Fruit fly (Drosophila melanogaster) whole organism, wandering third instar larva: ENCODE measurements around the gene tey.

ENCODE experiments used
- Abd-B ChIP-seq: fragments of >200 bp; optimal IDR thresholded peaks from 2 replicates; lab custom pipeline; 2017; ENCODE audit warnings: missing biosample characterization, missing genetic modification characterization
- CG32264 ChIP-seq: fragments of 200-800 bp; sonication (Bioruptor generic); optimal IDR thresholded peaks from 2 replicates; lab custom pipeline; 2016; ENCODE audit warnings: missing biosample characterization, missing genetic modification characterization
- CG9705 ChIP-seq: fragments of 200-800 bp; sonication (Bioruptor generic); optimal IDR thresholded peaks from 2 replicates; lab custom pipeline; 2018; ENCODE audit warnings: missing biosample characterization, mild to moderate bottlenecking, missing genetic modification characterization
- CrebA ChIP-seq: fragments of 200-800 bp; sonication (Bioruptor generic); optimal IDR thresholded peaks from 2 replicates; lab custom pipeline; 2016; ENCODE audit warnings: missing biosample characterization, mild to moderate bottlenecking, missing genetic modification characterization, borderline replicate concordance
- Dfd ChIP-seq: fragments of >200 bp; optimal IDR thresholded peaks from 2 replicates; lab custom pipeline; 2017; ENCODE audit warnings: missing biosample characterization, missing genetic modification characterization
- Dif ChIP-seq: fragments of 200-275, 200-300 bp; sonication (Bioruptor generic); optimal IDR thresholded peaks from 2 replicates; lab custom pipeline; 2018; ENCODE audit warnings: missing biosample characterization, missing genetic modification characterization; ENCODE audit not compliant: partially characterized antibody
- GATAd ChIP-seq: sonication (Bioruptor generic); optimal IDR thresholded peaks from 2 replicates; lab custom pipeline; 2016; ENCODE audit warnings: missing biosample characterization, missing genetic modification characterization
- HLH106 ChIP-seq: fragments of 200-800 bp; optimal IDR thresholded peaks from 3 replicates; lab custom pipeline; 2019; ENCODE audit warnings: missing biosample characterization, mild to moderate bottlenecking, missing genetic modification characterization, moderate library complexity
- Hnf4 ChIP-seq: fragments of 200-800 bp; sonication (Bioruptor generic); optimal IDR thresholded peaks from 2 replicates; lab custom pipeline; 2016; ENCODE audit warnings: missing biosample characterization, mild to moderate bottlenecking, missing genetic modification characterization
- Hr78 ChIP-seq: fragments of >200 bp; optimal IDR thresholded peaks from 2 replicates; lab custom pipeline; 2017; ENCODE audit warnings: missing biosample characterization, missing genetic modification characterization
- Hr83 ChIP-seq: fragments of 200-300 bp; sonication (Bioruptor generic); optimal IDR thresholded peaks from 2 replicates; lab custom pipeline; 2016; ENCODE audit warnings: missing biosample characterization, mild to moderate bottlenecking, missing genetic modification characterization, moderate library complexity; ENCODE audit not compliant: poor library complexity, severe bottlenecking
- Jra ChIP-seq: sonication (Bioruptor generic); optimal IDR thresholded peaks from 2 replicates; lab custom pipeline; 2016; ENCODE audit warnings: missing biosample characterization, missing genetic modification characterization
- Mio ChIP-seq: sonication (Bioruptor generic); optimal IDR thresholded peaks from 2 replicates; lab custom pipeline; 2016; ENCODE audit warnings: missing biosample characterization, missing genetic modification characterization
- Myc ChIP-seq: fragments of >200 bp; optimal IDR thresholded peaks from 2 replicates; lab custom pipeline; 2017
- N ChIP-seq: fragments of >200 bp; optimal IDR thresholded peaks from 2 replicates; lab custom pipeline; 2018; ENCODE audit warnings: missing biosample characterization, missing external identifiers, missing genetic modification characterization
- OdsH ChIP-seq: fragments of 200-800 bp; sonication (Bioruptor generic); optimal IDR thresholded peaks from 2 replicates; lab custom pipeline; 2016; ENCODE audit warnings: missing biosample characterization, mild to moderate bottlenecking, missing genetic modification characterization
- Rel ChIP-seq, 2 experiments: fragments of 200-800 bp; sonication (Bioruptor generic) in 1 of 2; optimal IDR thresholded peaks; 2 replicates in 1 of 2; 3 replicates in 1 of 2; lab custom pipeline; 2016 to 2019; ENCODE audit warnings: mild to moderate bottlenecking in 2 of 2, missing biosample characterization in 2 of 2, missing genetic modification characterization in 2 of 2, moderate library complexity in 1 of 2
- Sp1 ChIP-seq: fragments of 200-800 bp; sonication (Bioruptor generic); optimal IDR thresholded peaks from 3 replicates; lab custom pipeline; 2019; ENCODE audit warnings: missing biosample characterization, mild to moderate bottlenecking, missing genetic modification characterization, moderate library complexity
- Vsx2 ChIP-seq: fragments of 200-300, 225-300 bp; sonication (Bioruptor generic); optimal IDR thresholded peaks from 2 replicates; lab custom pipeline; 2018; ENCODE audit warnings: missing biosample characterization, missing genetic modification characterization; ENCODE audit not compliant: partially characterized antibody
- br ChIP-seq: fragments of 200-800 bp; sonication (Bioruptor generic); optimal IDR thresholded peaks from 2 replicates; lab custom pipeline; 2016; ENCODE audit warnings: missing biosample characterization, missing genetic modification characterization
- brk ChIP-seq: fragments of 200-800 bp; sonication (Bioruptor generic); optimal IDR thresholded peaks from 2 replicates; lab custom pipeline; 2016; ENCODE audit warnings: missing biosample characterization, mild to moderate bottlenecking, missing genetic modification characterization
- dl ChIP-seq, 2 experiments: fragments of 175-275, 200-275 bp in 1 of 2; fragments of 200-275 bp in 1 of 2; sonication (Bioruptor generic); optimal IDR thresholded peaks; lab custom pipeline; 2018; ENCODE audit warnings: mild to moderate bottlenecking in 2 of 2, missing biosample characterization in 2 of 2, missing genetic modification characterization in 2 of 2, moderate library complexity in 2 of 2; ENCODE audit not compliant: partially characterized antibody in 2 of 2, insufficient read depth in 1 of 2
- dmrt93B ChIP-seq: fragments of 200-800 bp; sonication (Bioruptor generic); optimal IDR thresholded peaks from 2 replicates; lab custom pipeline; 2018; ENCODE audit warnings: missing biosample characterization, mild to moderate bottlenecking, missing genetic modification characterization
- dsf ChIP-seq: sonication (Bioruptor generic); optimal IDR thresholded peaks from 2 replicates; lab custom pipeline; 2016; ENCODE audit warnings: missing biosample characterization, missing genetic modification characterization, borderline replicate concordance
- ey ChIP-seq: fragments of 200-800 bp; sonication (Bioruptor generic); optimal IDR thresholded peaks from 2 replicates; lab custom pipeline; 2016; ENCODE audit warnings: missing biosample characterization, missing genetic modification characterization
- foxo ChIP-seq, 2 experiments: fragments of 200-800 bp; sonication (Bioruptor generic); optimal IDR thresholded peaks; 2 replicates in 1 of 2; 3 replicates in 1 of 2; lab custom pipeline; 2016 to 2017; ENCODE audit warnings: missing biosample characterization in 2 of 2, missing genetic modification characterization in 2 of 2
- fru ChIP-seq: fragments of 200-800 bp; sonication (Bioruptor generic); optimal IDR thresholded peaks from 3 replicates; lab custom pipeline; 2016; ENCODE audit warnings: missing biosample characterization, mild to moderate bottlenecking, missing genetic modification characterization
- h ChIP-seq: fragments of 200-800 bp; sonication (Bioruptor generic); optimal IDR thresholded peaks from 3 replicates; lab custom pipeline; 2016; ENCODE audit warnings: missing biosample characterization, mild to moderate bottlenecking, missing genetic modification characterization
- jim ChIP-seq: fragments of 175-275, 200-325 bp; sonication (Bioruptor generic); optimal IDR thresholded peaks from 2 replicates; lab custom pipeline; 2016; ENCODE audit warnings: missing biosample characterization, mild to moderate bottlenecking, missing genetic modification characterization
- lola ChIP-seq: fragments of >200 bp; optimal IDR thresholded peaks from 2 replicates; lab custom pipeline; 2017; ENCODE audit warnings: missing biosample characterization, missing genetic modification characterization
- pan ChIP-seq: fragments of >200 bp; optimal IDR thresholded peaks from 2 replicates; lab custom pipeline; 2017
- psq ChIP-seq: fragments of 200-800 bp; sonication (Bioruptor generic); optimal IDR thresholded peaks from 3 replicates; lab custom pipeline; 2017; ENCODE audit warnings: missing biosample characterization, mild to moderate bottlenecking, missing genetic modification characterization, moderate library complexity
- rgr ChIP-seq: fragments of 200-800 bp; sonication (Bioruptor generic); optimal IDR thresholded peaks from 3 replicates; lab custom pipeline; 2016; ENCODE audit warnings: missing biosample characterization, mild to moderate bottlenecking, missing genetic modification characterization
- sage ChIP-seq: fragments of 200-800 bp; sonication (Bioruptor generic); optimal IDR thresholded peaks from 2 replicates; lab custom pipeline; 2016; ENCODE audit warnings: missing biosample characterization, mild to moderate bottlenecking, missing genetic modification characterization
- sv ChIP-seq: fragments of 200-800 bp; sonication (Bioruptor generic); optimal IDR thresholded peaks from 3 replicates; lab custom pipeline; 2016; ENCODE audit warnings: missing biosample characterization, missing genetic modification characterization
- tai ChIP-seq: sonication (Bioruptor generic); optimal IDR thresholded peaks from 2 replicates; lab custom pipeline; 2016; ENCODE audit warnings: missing biosample characterization, missing genetic modification characterization
- usp ChIP-seq: fragments of >200 bp; optimal IDR thresholded peaks from 2 replicates; lab custom pipeline; 2017; ENCODE audit warnings: missing biosample characterization, missing genetic modification characterization
- woc ChIP-seq: sonication (Bioruptor generic); optimal IDR thresholded peaks from 2 replicates; lab custom pipeline; 2016; ENCODE audit warnings: missing biosample characterization, mild to moderate bottlenecking, missing genetic modification characterization

Gene tey

DNA sequence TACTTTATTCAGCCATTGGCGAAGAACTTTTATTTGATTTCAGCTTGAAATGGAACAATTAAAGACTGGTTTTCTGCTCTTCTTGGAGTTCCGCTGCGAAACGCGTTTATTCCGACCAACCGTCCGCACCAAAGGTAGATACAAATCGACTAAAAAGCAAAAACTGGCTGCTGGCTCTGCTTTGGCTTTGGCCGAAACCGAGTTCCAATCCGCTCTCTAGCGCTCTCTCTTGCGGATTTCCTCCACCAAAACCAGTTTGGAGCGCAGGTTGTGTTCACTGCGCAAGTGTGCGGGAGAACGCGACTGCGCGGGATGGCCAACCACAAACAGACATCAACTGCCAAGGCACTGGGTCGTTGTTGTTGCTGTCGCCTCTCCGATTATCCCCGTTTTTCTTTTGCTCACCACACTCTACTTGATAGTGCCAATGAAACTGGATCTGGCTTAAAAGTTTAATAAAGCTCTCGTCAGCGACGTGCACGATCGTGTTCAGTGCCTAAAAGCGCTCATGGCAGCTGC is 28.4 kb downstream of the tey start, which contains the start of gene wnd:
TSS of gene wnd (minus strand) at position 306 of the 519 bp plus-strand sequence.
- TF ChIP-seq sage: peak; percentile 56
- TF ChIP-seq Vsx2 (GFP tag; lab: Kevin White, UChicago): peak; percentile 94
- peak; percentile 81 to 88 for TF ChIP-seq dl (GFP tag; optimal IDR thresholded peaks at IDR 0.05; lab: Kevin White, UChicago; ENCODE audit: insufficient read depth in 1 of 2, partially characterized antibody in 2 of 2)
- peak; percentile 40 for TF ChIP-seq CrebA (GFP tag; lab: Kevin White, UChicago)
- no peak for TF ChIP-seq fru (GFP tag; lab: Kevin White, UChicago)
- TF ChIP-seq Mio: no peak
- TF ChIP-seq lola: no peak
- no peak for TF ChIP-seq CG9705
- TF ChIP-seq pan: no peak
- no peak for TF ChIP-seq ey (GFP tag; lab: Kevin White, UChicago)
- no peak for TF ChIP-seq Hr83 (GFP tag; lab: Kevin White, UChicago)
- no peak for TF ChIP-seq HLH106 (tag; lab: Kevin White, UChicago)
- no peak for TF ChIP-seq GATAd (GFP tag; lab: Kevin White, UChicago)
- no peak for TF ChIP-seq usp (GFP tag; lab: Kevin White, UChicago)
- TF ChIP-seq dmrt93B (GFP tag; lab: Kevin White, UChicago): no peak
- TF ChIP-seq Hr78: no peak
- TF ChIP-seq br (GFP tag; lab: Kevin White, UChicago): peak; percentile 9
- TF ChIP-seq Dif (GFP tag; lab: Kevin White, UChicago): peak; percentile 93
- no peak for TF ChIP-seq OdsH
- no peak for TF ChIP-seq dsf (GFP tag; lab: Kevin White, UChicago)
- no peak for TF ChIP-seq CG32264 (GFP tag; lab: Kevin White, UChicago)
- TF ChIP-seq Dfd: no peak
- no peak for TF ChIP-seq brk (GFP tag; lab: Kevin White, UChicago)
- peak; percentile 82 for TF ChIP-seq psq (GFP tag; lab: Kevin White, UChicago)
- TF ChIP-seq Rel (GFP tag; optimal IDR thresholded peaks at IDR 0.05; lab: Kevin White, UChicago): peak; percentile 16
- no peak for TF ChIP-seq Rel (tag; optimal IDR thresholded peaks at IDR 0.05; lab: Kevin White, UChicago)
- TF ChIP-seq Jra (GFP tag; lab: Kevin White, UChicago): no peak

DNA sequence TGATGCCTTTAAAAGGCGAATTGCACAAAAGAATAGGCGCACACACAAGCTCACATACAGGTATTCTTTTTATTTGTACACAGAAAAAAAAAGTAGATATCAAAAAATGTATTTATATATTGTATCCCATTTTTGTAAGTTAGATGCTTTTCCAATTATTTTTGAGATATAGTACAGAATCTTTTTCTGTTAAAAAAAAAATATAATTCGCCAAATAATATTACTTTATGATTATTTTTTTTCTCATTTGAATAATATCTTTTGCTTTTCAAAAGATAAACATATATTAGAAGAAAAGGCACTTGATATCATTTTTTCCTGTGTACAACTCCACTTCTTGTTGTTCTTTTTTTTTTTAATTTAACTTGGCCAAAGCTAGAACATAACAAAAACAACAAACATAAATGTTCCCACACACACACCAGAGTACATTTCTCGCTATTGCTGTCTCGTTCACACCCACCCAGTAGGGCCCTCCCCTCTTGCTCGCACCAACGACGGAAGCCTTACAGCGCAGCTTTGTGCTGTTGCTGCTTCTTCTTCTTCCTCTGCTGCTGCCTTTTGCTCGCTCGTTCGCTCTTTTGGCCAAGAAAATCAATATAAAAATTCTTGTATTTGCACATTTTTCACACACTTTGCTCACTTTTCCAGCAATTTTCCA is 29.0 kb downstream of the tey start:
- TF ChIP-seq brk (GFP tag; lab: Kevin White, UChicago) (peak; percentile 33), CrebA (GFP tag; lab: Kevin White, UChicago) (no peak), GATAd (GFP tag; lab: Kevin White, UChicago) (no peak), Dfd (peak; percentile 75), Myc (lab: Kevin White, UChicago) (no peak), ey (GFP tag; lab: Kevin White, UChicago) (no peak), Rel (GFP tag; optimal IDR thresholded peaks at IDR 0.05; lab: Kevin White, UChicago) (no peak), Rel (tag; optimal IDR thresholded peaks at IDR 0.05; lab: Kevin White, UChicago) (peak; percentile 14), Sp1 (GFP tag; lab: Kevin White, UChicago) (peak; percentile 84), dsf (GFP tag; lab: Kevin White, UChicago) (no peak), Vsx2 (GFP tag; lab: Kevin White, UChicago) (no peak), N (GFP tag; lab: Kevin White, UChicago) (no peak), OdsH (peak; percentile 57), usp (GFP tag; lab: Kevin White, UChicago) (no peak), h (GFP tag; lab: Kevin White, UChicago) (peak; percentile 32), Hr83 (GFP tag; lab: Kevin White, UChicago) (no peak), fru (GFP tag; lab: Kevin White, UChicago) (peak; percentile 63), psq (GFP tag; lab: Kevin White, UChicago) (peak; percentile 91), Hnf4 (GFP tag; lab: Kevin White, UChicago) (no peak), Mio (no peak), lola (no peak), Jra (GFP tag; lab: Kevin White, UChicago) (no peak), dl (GFP tag; optimal IDR thresholded peaks at IDR 0.05; lab: Kevin White, UChicago; ENCODE audit: insufficient read depth in 1 of 2, partially characterized antibody in 2 of 2) (no peak), br (GFP tag; lab: Kevin White, UChicago) (no peak), Abd-B (GFP tag; lab: Kevin White, UChicago) (no peak), HLH106 (tag; lab: Kevin White, UChicago) (peak; percentile 63), foxo (GFP tag; optimal IDR thresholded peaks at IDR 0.05; lab: Kevin White, UChicago) (peak in 1 of 2 experiments; percentile 78), jim (GFP tag; lab: Kevin White, UChicago) (no peak), rgr (peak; percentile 31), sv (GFP tag; lab: Kevin White, UChicago) (no peak), woc (peak; percentile 11), CG32264 (GFP tag; lab: Kevin White, UChicago) (no peak), Dif (GFP tag; lab: Kevin White, UChicago) (no peak), sage (no peak), pan (no peak), tai (GFP tag; lab: Kevin White, UChicago) (peak; percentile 25), dmrt93B (GFP tag; lab: Kevin White, UChicago) (no peak), Hr78 (no peak), CG9705 (no peak)
